Fruit fly (Drosophila melanogaster) whole organism, adult: Measurements from ENCODE around the gene Mgat2.
A peak's percentile ranks its signal among the peaks of the same experiment; 100 is the strongest.

ENCODE experiments used
- Clk ChIP-seq: fragments of 200-800 bp; sonication (Bioruptor generic); optimal IDR thresholded peaks from 2 replicates; lab custom pipeline; 2017; ENCODE audit warnings: missing biosample characterization, missing genetic modification characterization
- Crg-1 ChIP-seq: fragments of 200-800 bp; sonication (Bioruptor generic); optimal IDR thresholded peaks from 2 replicates; lab custom pipeline; 2016; ENCODE audit warnings: missing biosample characterization, missing genetic modification characterization
- kay ChIP-seq: fragments of 200-800 bp; sonication (Bioruptor generic); peaks from one replicate; lab custom pipeline; 2016; ENCODE audit warnings: missing biosample characterization, missing genetic modification characterization, borderline replicate concordance
- tj ChIP-seq: fragments of 200-800 bp; sonication (Bioruptor generic); optimal IDR thresholded peaks from 3 replicates; lab custom pipeline; 2017; ENCODE audit warnings: missing biosample characterization, mild to moderate bottlenecking, missing genetic modification characterization, moderate library complexity

- peak; percentile 28 for TF ChIP-seq tj (GFP tag; lab: Kevin White, UChicago)
- no peak for TF ChIP-seq kay (GFP tag; lab: Kevin White, UChicago)
- TF ChIP-seq Clk (GFP tag; lab: Kevin White, UChicago) = no peak
- no peak for TF ChIP-seq Crg-1 (GFP tag; lab: Kevin White, UChicago)
These were observed at the start of gene Mgat2 for dm6 chr3R:30021559-30022451.
